Fruit fly (Drosophila melanogaster) whole organism, embryonic: ENCODE data around the gene LSm7.

ENCODE experiments used
- Asciz ChIP-seq: fragments of 200-800 bp; sonication (Bioruptor generic); optimal IDR thresholded peaks from 2 replicates; lab custom pipeline; 2017; ENCODE audit warnings: missing biosample characterization, mild to moderate bottlenecking, missing genetic modification characterization, missing genetic modification reagents
- CG10267 ChIP-seq: fragments of 200-800 bp; sonication (Bioruptor generic); optimal IDR thresholded peaks from 2 replicates; lab custom pipeline; 2018; ENCODE audit warnings: missing biosample characterization, mild to moderate bottlenecking, missing genetic modification characterization, moderate library complexity
- CG11696 ChIP-seq: fragments of 200-800 bp; sonication (Bioruptor generic); IDR thresholded peaks from 2 replicates; pipeline ENCODE4 v1.3.6; 2022; ENCODE audit warnings: missing biosample characterization, missing genetic modification characterization
- CG12219 ChIP-seq: fragments of 200-800 bp; sonication (Bioruptor generic); optimal IDR thresholded peaks from 3 replicates; lab custom pipeline; 2018; ENCODE audit warnings: missing biosample characterization, mild to moderate bottlenecking, missing genetic modification characterization
- CG14710 ChIP-seq: fragments of 200-800 bp; sonication (Bioruptor generic); optimal IDR thresholded peaks from 3 replicates; lab custom pipeline; 2019; ENCODE audit warnings: missing biosample characterization, mild to moderate bottlenecking, missing genetic modification characterization, moderate library complexity
- CG1647 ChIP-seq: fragments of 200-800 bp; sonication (Bioruptor generic); optimal IDR thresholded peaks from 3 replicates; lab custom pipeline; 2016; ENCODE audit warnings: missing biosample characterization, missing genetic modification characterization
- CG16813 ChIP-seq: fragments of 200-800 bp; sonication (Bioruptor generic); IDR thresholded peaks from 3 replicates; pipeline ENCODE4 v1.3.6; 2022; ENCODE audit warnings: missing biosample characterization, missing genetic modification characterization; ENCODE audit not compliant: partially characterized antibody
- CG17385 ChIP-seq: fragments of 200-800 bp; sonication (Bioruptor generic); optimal IDR thresholded peaks from 3 replicates; lab custom pipeline; 2018; ENCODE audit warnings: missing biosample characterization, mild to moderate bottlenecking, missing genetic modification characterization
- CG17568 ChIP-seq: fragments of 200-800 bp; sonication (Bioruptor generic); optimal IDR thresholded peaks from 2 replicates; lab custom pipeline; 2018; ENCODE audit warnings: missing biosample characterization, mild to moderate bottlenecking, missing genetic modification characterization, moderate library complexity
- CG17829 ChIP-seq: fragments of 200-800 bp; optimal IDR thresholded peaks from 2 replicates; lab custom pipeline; 2019; ENCODE audit warnings: missing biosample characterization, mild to moderate bottlenecking, missing genetic modification characterization, moderate library complexity
- CG1832 ChIP-seq: fragments of 200-800 bp; sonication (Bioruptor generic); optimal IDR thresholded peaks from 2 replicates; lab custom pipeline; 2017; ENCODE audit warnings: missing biosample characterization, mild to moderate bottlenecking, missing genetic modification characterization, inconsistent platforms
- CG18599 ChIP-seq: fragments of 200-800 bp; sonication (Bioruptor generic); optimal IDR thresholded peaks from 3 replicates; lab custom pipeline; 2017; ENCODE audit warnings: missing biosample characterization, missing genetic modification characterization, mild to moderate bottlenecking, moderate library complexity, missing genetic modification reagents
- CG32767 ChIP-seq: fragments of 200-800 bp; sonication (Bioruptor generic); IDR thresholded peaks from 2 replicates; pipeline ENCODE4 v1.3.6; 2022; ENCODE audit warnings: missing biosample characterization, missing genetic modification characterization
- CG42726 ChIP-seq: fragments of 200-800 bp; sonication (Bioruptor generic); IDR thresholded peaks from 2 replicates; pipeline ENCODE4 v1.3.6; 2022; ENCODE audit warnings: missing biosample characterization, missing genetic modification characterization; ENCODE audit not compliant: partially characterized antibody
- CG4617 ChIP-seq: fragments of 200-800 bp; sonication (Bioruptor generic); optimal IDR thresholded peaks from 3 replicates; lab custom pipeline; 2016; ENCODE audit warnings: missing biosample characterization, missing genetic modification characterization, borderline replicate concordance
- CG6272 ChIP-seq: fragments of 200-800 bp; sonication (Bioruptor generic); IDR thresholded peaks from 2 replicates; pipeline ENCODE4 v1.3.6; 2022; ENCODE audit warnings: missing biosample characterization, missing genetic modification characterization
- CG6791 ChIP-seq: fragments of 200-800 bp; sonication (Bioruptor generic); IDR thresholded peaks from 3 replicates; pipeline ENCODE4 v1.3.6; 2022; ENCODE audit warnings: missing biosample characterization, missing genetic modification characterization; ENCODE audit not compliant: partially characterized antibody
- CG6854 ChIP-seq: fragments of 200-800 bp; sonication (Bioruptor generic); optimal IDR thresholded peaks from 3 replicates; lab custom pipeline; 2017; ENCODE audit warnings: missing biosample characterization, mild to moderate bottlenecking, missing genetic modification characterization
- CG8290 ChIP-seq, 3 experiments: fragments of 200-800 bp; sonication (Bioruptor generic); optimal IDR thresholded peaks; 2 replicates each; lab custom pipeline; 2016 to 2019; ENCODE audit warnings: missing biosample characterization in 3 of 3, missing genetic modification characterization in 3 of 3, mild to moderate bottlenecking in 2 of 3, moderate library complexity in 1 of 3
- D19A ChIP-seq: fragments of 200-800 bp; optimal IDR thresholded peaks from 3 replicates; lab custom pipeline; 2019; ENCODE audit warnings: missing biosample characterization, mild to moderate bottlenecking, missing genetic modification characterization, moderate library complexity
- Drgx ChIP-seq: fragments of 200-800 bp; sonication (Bioruptor generic); IDR thresholded peaks from 2 replicates; pipeline ENCODE4 v1.3.6; 2022; ENCODE audit warnings: missing biosample characterization, missing genetic modification characterization
- Fer3 ChIP-seq: fragments of 200-800 bp; sonication (Bioruptor generic); optimal IDR thresholded peaks from 2 replicates; lab custom pipeline; 2018; ENCODE audit warnings: missing biosample characterization, mild to moderate bottlenecking, missing genetic modification characterization, moderate library complexity
- Hey ChIP-seq: fragments of 200-800 bp; sonication (Bioruptor generic); optimal IDR thresholded peaks from 3 replicates; lab custom pipeline; 2018; ENCODE audit warnings: missing biosample characterization, mild to moderate bottlenecking, missing genetic modification characterization
- Hmx ChIP-seq: fragments of 200-800 bp; sonication (Bioruptor generic); optimal IDR thresholded peaks from 2 replicates; lab custom pipeline; 2016; ENCODE audit warnings: missing biosample characterization, missing genetic modification characterization
- Lim3 ChIP-seq: fragments of 200-800 bp; sonication (Bioruptor generic); IDR thresholded peaks from 2 replicates; pipeline ENCODE4 v1.3.6; 2022; ENCODE audit warnings: missing biosample characterization, missing genetic modification characterization
- MESR4 ChIP-seq: fragments of 200-800 bp; sonication (Bioruptor generic); optimal IDR thresholded peaks from 2 replicates; lab custom pipeline; 2018; ENCODE audit warnings: missing biosample characterization, mild to moderate bottlenecking, missing genetic modification characterization, moderate library complexity
- Ptx1 ChIP-seq: fragments of 200-800 bp; sonication (Bioruptor generic); IDR thresholded peaks from 2 replicates; pipeline ENCODE4 v1.3.6; 2022; ENCODE audit warnings: missing biosample characterization, missing genetic modification characterization
- Scr ChIP-seq: fragments of 200-800 bp; sonication (Bioruptor generic); IDR thresholded peaks from 2 replicates; pipeline ENCODE4 v1.3.6; 2022; ENCODE audit warnings: missing biosample characterization, missing genetic modification characterization; ENCODE audit not compliant: partially characterized antibody
- Sox100B ChIP-seq: fragments of 200-800 bp; sonication (Bioruptor generic); optimal IDR thresholded peaks from 3 replicates; lab custom pipeline; 2018; ENCODE audit warnings: missing biosample characterization, mild to moderate bottlenecking, missing genetic modification characterization
- Taf1 ChIP-seq: fragments of 200-800 bp; sonication (Bioruptor generic); IDR thresholded peaks from 2 replicates; pipeline ENCODE4 v1.3.6; 2022; ENCODE audit warnings: missing biosample characterization, missing genetic modification characterization
- amos ChIP-seq: fragments of 200-800 bp; sonication (Bioruptor generic); IDR thresholded peaks from 2 replicates; pipeline ENCODE4 v1.3.6; 2022; ENCODE audit warnings: missing biosample characterization, missing genetic modification characterization; ENCODE audit not compliant: partially characterized antibody
- ase ChIP-seq: fragments of 200-800 bp; sonication (Bioruptor generic); IDR thresholded peaks from 3 replicates; pipeline ENCODE4 v1.3.6; 2022; ENCODE audit warnings: missing biosample characterization, missing genetic modification characterization
- bcd ChIP-seq: fragments of 200-800 bp; sonication (Bioruptor generic); optimal IDR thresholded peaks from 2 replicates; lab custom pipeline; 2017; ENCODE audit warnings: missing biosample characterization, mild to moderate bottlenecking, missing genetic modification characterization
- br ChIP-seq: fragments of >200 bp; optimal IDR thresholded peaks from 2 replicates; lab custom pipeline; 2017
- cato ChIP-seq: fragments of 200-800 bp; sonication (Bioruptor generic); optimal IDR thresholded peaks from 2 replicates; lab custom pipeline; 2016; ENCODE audit warnings: missing biosample characterization, missing genetic modification characterization, borderline replicate concordance
- chm ChIP-seq: fragments of 200-800 bp; sonication (Bioruptor generic); IDR thresholded peaks from 2 replicates; pipeline ENCODE4 v1.3.6; 2022; ENCODE audit warnings: missing biosample characterization, missing genetic modification characterization
- chn ChIP-seq: fragments of 200-800 bp; sonication (Bioruptor generic); optimal IDR thresholded peaks from 2 replicates; lab custom pipeline; 2016; ENCODE audit warnings: missing biosample characterization, missing genetic modification characterization
- dmrt11E ChIP-seq: fragments of 200-800 bp; sonication (Bioruptor generic); optimal IDR thresholded peaks from 3 replicates; lab custom pipeline; 2018; ENCODE audit warnings: missing biosample characterization, mild to moderate bottlenecking, missing genetic modification characterization, moderate library complexity
- fd64A ChIP-seq: fragments of 200-800 bp; sonication (Bioruptor generic); optimal IDR thresholded peaks from 3 replicates; lab custom pipeline; 2018; ENCODE audit warnings: missing biosample characterization, mild to moderate bottlenecking, missing genetic modification characterization
- gsb-n ChIP-seq: fragments of 200-800 bp; sonication (Bioruptor generic); optimal IDR thresholded peaks from 3 replicates; lab custom pipeline; 2018; ENCODE audit warnings: missing biosample characterization, mild to moderate bottlenecking, missing genetic modification characterization
- hbn ChIP-seq: fragments of 200-800 bp; sonication (Bioruptor generic); IDR thresholded peaks from 2 replicates; pipeline ENCODE4 v1.3.6; 2022; ENCODE audit warnings: missing biosample characterization, missing genetic modification characterization; ENCODE audit not compliant: partially characterized antibody
- ind ChIP-seq: fragments of 200-800 bp; sonication (Bioruptor generic); optimal IDR thresholded peaks from 3 replicates; lab custom pipeline; 2016; ENCODE audit warnings: missing biosample characterization, missing genetic modification characterization
- ken ChIP-seq: fragments of 200-800 bp; sonication (Bioruptor generic); IDR thresholded peaks from 3 replicates; pipeline ENCODE4 v1.3.6; 2022; ENCODE audit warnings: missing biosample characterization, missing genetic modification characterization
- peb ChIP-seq: fragments of 200-800 bp; sonication (Bioruptor generic); IDR thresholded peaks from 2 replicates; pipeline ENCODE4 v1.3.6; 2022; ENCODE audit warnings: missing biosample characterization, missing genetic modification characterization
- row ChIP-seq: fragments of 200-800 bp; sonication (Bioruptor generic); IDR thresholded peaks from 3 replicates; pipeline ENCODE4 v1.3.6; 2022; ENCODE audit warnings: missing biosample characterization, missing genetic modification characterization
- salm ChIP-seq: fragments of 200-800 bp; sonication (Bioruptor generic); optimal IDR thresholded peaks from 2 replicates; lab custom pipeline; 2018; ENCODE audit warnings: missing biosample characterization, mild to moderate bottlenecking, missing genetic modification characterization
- sob ChIP-seq: fragments of 200-800 bp; sonication (Bioruptor generic); IDR thresholded peaks from 2 replicates; pipeline ENCODE4 v1.3.6; 2022; ENCODE audit warnings: missing biosample characterization, missing genetic modification characterization
- ssp ChIP-seq: fragments of 200-800 bp; sonication (Bioruptor generic); IDR thresholded peaks from 2 replicates; pipeline ENCODE4 v1.3.6; 2022; ENCODE audit warnings: missing biosample characterization, missing genetic modification characterization
- unpg ChIP-seq: fragments of 200-800 bp; sonication (Bioruptor generic); optimal IDR thresholded peaks from 3 replicates; lab custom pipeline; 2018; ENCODE audit warnings: missing biosample characterization, mild to moderate bottlenecking, missing genetic modification characterization, moderate library complexity
- usp ChIP-seq: fragments of >200 bp; optimal IDR thresholded peaks from 2 replicates; lab custom pipeline; 2017; ENCODE audit warnings: missing biosample characterization, missing genetic modification characterization

The LSm7 gene

DNA sequence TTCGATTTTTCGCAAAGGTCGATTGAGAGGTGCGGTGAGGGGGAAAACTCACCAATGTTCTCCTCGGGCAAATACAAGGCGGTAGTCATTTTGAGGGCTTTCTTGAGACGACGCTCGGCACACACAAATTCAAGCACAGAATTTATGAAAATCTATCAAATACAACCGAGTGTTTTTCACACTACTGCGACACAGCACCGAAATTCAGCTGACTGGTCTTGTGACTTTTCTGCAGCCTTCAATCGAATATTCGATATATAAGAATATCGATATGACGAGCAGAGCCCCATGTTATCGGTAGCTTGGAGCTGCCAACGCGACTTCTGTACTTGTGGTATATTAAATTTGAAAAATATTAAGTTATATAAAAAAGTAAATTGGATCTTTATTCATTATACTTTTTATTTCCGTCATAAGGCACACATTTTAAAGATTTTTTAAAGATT, 15.3 kb downstream of the LSm7 start, which contains the start of gene VhaSFD (continued):
- TF ChIP-seq ase (GFP tag; lab: Robert Waterston, UW) (no peak), CG6272 (GFP tag; lab: Robert Waterston, UW) (no peak), peb (GFP tag; lab: Robert Waterston, UW) (no peak), amos (GFP tag; lab: Robert Waterston, UW) (peak; percentile 69; the same call in 1 of the 2 replicates), CG1647 (GFP tag; lab: Kevin White, UChicago) (no peak), chm (GFP tag; lab: Robert Waterston, UW) (peak; percentile 63; the same call in 1 of the 2 replicates), CG17568 (no peak), ssp (GFP tag; lab: Robert Waterston, UW) (no peak), salm (tag; lab: Kevin White, UChicago) (no peak), CG42726 (GFP tag; lab: Robert Waterston, UW) (no peak), sob (GFP tag; lab: Robert Waterston, UW) (no peak), Hey (tag; lab: Kevin White, UChicago) (no peak), CG6854 (GFP tag; lab: Kevin White, UChicago) (peak; percentile 60), CG11696 (GFP tag; lab: Robert Waterston, UW) (no peak), Scr (GFP tag; lab: Robert Waterston, UW) (peak; percentile 49), CG17829 (tag; lab: Kevin White, UChicago) (peak; percentile 56), CG12219 (no peak), CG6791 (GFP tag; lab: Robert Waterston, UW) (peak; percentile 79), bcd (GFP tag; lab: Kevin White, UChicago) (no peak), Taf1 (no peak), CG18599 (no peak), CG32767 (0 out of 2 replicates have a peak, but pooled peaks have one; percentile 14), ind (GFP tag; lab: Kevin White, UChicago) (no peak), CG1832 (no peak), Hmx (no peak), Sox100B (no peak), Asciz (no peak), fd64A (GFP tag; lab: Kevin White, UChicago) (no peak), hbn (GFP tag; lab: Robert Waterston, UW) (peak; percentile 64), usp (GFP tag; lab: Kevin White, UChicago) (no peak), cato (GFP tag; lab: Kevin White, UChicago) (no peak), Lim3 (GFP tag; lab: Robert Waterston, UW) (no peak), gsb-n (no peak), Drgx (GFP tag; lab: Robert Waterston, UW) (peak; percentile 38; the same call in 1 of the 2 replicates), MESR4 (GFP tag; lab: Kevin White, UChicago) (peak; percentile 100), CG16813 (GFP tag; lab: Robert Waterston, UW) (peak; percentile 66), Fer3 (tag; lab: Kevin White, UChicago) (no peak), CG14710 (tag; lab: Kevin White, UChicago) (peak; percentile 58), chn (GFP tag; lab: Kevin White, UChicago) (no peak), Ptx1 (GFP tag; lab: Robert Waterston, UW) (no peak), dmrt11E (no peak), ken (GFP tag; lab: Robert Waterston, UW) (no peak), CG8290 (GFP tag; optimal IDR thresholded peaks at IDR 0.05; lab: Kevin White, UChicago) (no peak), CG8290 (tag; optimal IDR thresholded peaks at IDR 0.05; lab: Kevin White, UChicago) (peak in 1 of 2 experiments; percentile 71), row (GFP tag; lab: Robert Waterston, UW) (peak; percentile 42; the same call in 1 of the 3 replicates), CG4617 (GFP tag; lab: Kevin White, UChicago) (peak; percentile 71), CG17385 (GFP tag; lab: Kevin White, UChicago) (no peak), CG10267 (tag; lab: Kevin White, UChicago) (peak; percentile 61), D19A (tag; lab: Kevin White, UChicago) (peak; percentile 65), br (no peak), unpg (GFP tag; lab: Kevin White, UChicago) (peak; percentile 5)
